In genomic region chr3R:29116167-29116725, dm6 we compare ENCODE assay signal across 5 fruit fly cellular contexts.
A peak's percentile ranks its signal among the peaks of the same experiment; 100 is the strongest.
TF ChIP-seq lines count a peak whose summit lies in the region.

Gene Atg14 (plus strand): TSS chr3R:29116391.

- no peak for TF ChIP-seq CTCF in whole organism, embryonic (GFP tag; optimal IDR thresholded peaks at IDR 0.05; lab: Kevin White, UChicago)

TF ChIP-seq in whole organism, adult, 20 proteins besides CTCF, POLR2A, EP300 and RAD21 (continues in another document):
- TF ChIP-seq CG11617 (GFP tag; optimal IDR thresholded peaks at IDR 0.05; lab: Kevin White, UChicago) (no peak), Hr96 (GFP tag; optimal IDR thresholded peaks at IDR 0.05; lab: Kevin White, UChicago) (peak; percentile 40), Crg-1 (GFP tag; optimal IDR thresholded peaks at IDR 0.05; lab: Kevin White, UChicago) (peak; percentile 40), ovo (GFP tag; optimal IDR thresholded peaks at IDR 0.05; lab: Kevin White, UChicago) (no peak), cnc (optimal IDR thresholded peaks at IDR 0.05; lab: Kevin White, UChicago) (no peak), tj (GFP tag; optimal IDR thresholded peaks at IDR 0.05; lab: Kevin White, UChicago) (no peak), bab1 (GFP tag; optimal IDR thresholded peaks at IDR 0.05; lab: Kevin White, UChicago) (peak; percentile 47), CG14711 (tag; optimal IDR thresholded peaks at IDR 0.05; lab: Kevin White, UChicago) (peak; percentile 34), CG12768 (GFP tag; optimal IDR thresholded peaks at IDR 0.05; lab: Kevin White, UChicago) (peak; percentile 44), CG7045 (GFP tag; optimal IDR thresholded peaks at IDR 0.05; lab: Kevin White, UChicago) (no peak), CG33017 (tag; optimal IDR thresholded peaks at IDR 0.05; lab: Kevin White, UChicago) (peak; percentile 12), CG1620 (GFP tag; optimal IDR thresholded peaks at IDR 0.05; lab: Kevin White, UChicago) (peak; percentile 12), toe (GFP tag; optimal IDR thresholded peaks at IDR 0.05; lab: Kevin White, UChicago) (no peak), cic (GFP tag; optimal IDR thresholded peaks at IDR 0.05; lab: Kevin White, UChicago) (peak; percentile 37), kay (GFP tag; lab: Kevin White, UChicago; ENCODE audit: borderline replicate concordance) (no peak), Clk (GFP tag; optimal IDR thresholded peaks at IDR 0.05; lab: Kevin White, UChicago) (no peak), CG5204 (GFP tag; optimal IDR thresholded peaks at IDR 0.05; lab: Kevin White, UChicago) (no peak), Mnt (GFP tag; optimal IDR thresholded peaks at IDR 0.05; lab: Kevin White, UChicago) (peak; percentile 58), CG7101 (tag; optimal IDR thresholded peaks at IDR 0.05; lab: Kevin White, UChicago) (peak; percentile 57)

TF ChIP-seq in whole organism, embryonic, 481 proteins besides CTCF, POLR2A, EP300 and RAD21 (continues in another document):
- TF ChIP-seq Rx (GFP tag; IDR thresholded peaks at IDR 0.05; lab: Robert Waterston, UW) (no peak), NC2β (GFP tag; optimal IDR thresholded peaks at IDR 0.05; lab: Kevin White, UChicago) (no peak), CG2678 (tag; optimal IDR thresholded peaks at IDR 0.05; lab: Kevin White, UChicago) (peak; percentile 19), CG10565 (GFP tag; optimal IDR thresholded peaks at IDR 0.05; lab: Kevin White, UChicago) (no peak), esg (GFP tag; conservative IDR thresholded peaks at IDR 0.05; lab: Robert Waterston, UW) (no peak), Hmr (GFP tag; optimal IDR thresholded peaks at IDR 0.05; lab: Kevin White, UChicago) (peak; percentile 30), CG10267 (tag; optimal IDR thresholded peaks at IDR 0.05; lab: Kevin White, UChicago) (peak; percentile 99), CG11247 (GFP tag; IDR thresholded peaks at IDR 0.05; lab: Robert Waterston, UW) (no peak), CG14050 (GFP tag; IDR thresholded peaks at IDR 0.05; lab: Robert Waterston, UW) (no peak), dan (GFP tag; IDR thresholded peaks at IDR 0.05; lab: Robert Waterston, UW) (no peak), kay (GFP tag; optimal IDR thresholded peaks at IDR 0.05; lab: Kevin White, UChicago) (no peak), gce (GFP tag; IDR thresholded peaks at IDR 0.05; lab: Robert Waterston, UW) (no peak), CG17361 (GFP tag; IDR thresholded peaks at IDR 0.05; lab: Robert Waterston, UW) (0 out of 3 replicates have a peak, but pooled peaks have one; percentile 16), CrebB (tag; optimal IDR thresholded peaks at IDR 0.05; lab: Kevin White, UChicago) (no peak), ftz-f1 (GFP tag; optimal IDR thresholded peaks at IDR 0.05; lab: Kevin White, UChicago) (no peak), eve (GFP tag; optimal IDR thresholded peaks at IDR 0.05; lab: Kevin White, UChicago) (no peak), CG8765 (GFP tag; IDR thresholded peaks at IDR 0.05; lab: Robert Waterston, UW) (no peak), CG14667 (GFP tag; IDR thresholded peaks at IDR 0.05; lab: Robert Waterston, UW) (no peak), CG10321 (GFP tag; IDR thresholded peaks at IDR 0.05; lab: Robert Waterston, UW) (no peak)

TF ChIP-seq in whole organism, prepupa, 60 proteins besides CTCF, POLR2A, EP300 and RAD21 (continues in another document):
- TF ChIP-seq fkh (GFP tag; optimal IDR thresholded peaks at IDR 0.05; lab: Kevin White, UChicago) (no peak), Gug (GFP tag; IDR thresholded peaks at IDR 0.05; lab: Robert Waterston, UW) (no peak), vri (GFP tag; optimal IDR thresholded peaks at IDR 0.05; lab: Kevin White, UChicago) (peak; percentile 25), CG6854 (GFP tag; optimal IDR thresholded peaks at IDR 0.05; lab: Kevin White, UChicago) (no peak), CG8319 (GFP tag; optimal IDR thresholded peaks at IDR 0.05; lab: Kevin White, UChicago) (no peak), esn (GFP tag; optimal IDR thresholded peaks at IDR 0.05; lab: Kevin White, UChicago) (peak; percentile 42), CG6276 (GFP tag; optimal IDR thresholded peaks at IDR 0.05; lab: Kevin White, UChicago) (no peak), CG1621 (tag; optimal IDR thresholded peaks at IDR 0.05; lab: Kevin White, UChicago) (no peak), Blimp-1 (GFP tag; optimal IDR thresholded peaks at IDR 0.05; lab: Kevin White, UChicago) (no peak), salr (GFP tag; optimal IDR thresholded peaks at IDR 0.05; lab: Kevin White, UChicago) (no peak), Sox14 (GFP tag; optimal IDR thresholded peaks at IDR 0.05; lab: Kevin White, UChicago) (peak; percentile 37), eg (GFP tag; IDR thresholded peaks at IDR 0.05; lab: Robert Waterston, UW) (no peak), pdm3 (GFP tag; optimal IDR thresholded peaks at IDR 0.05; lab: Kevin White, UChicago) (no peak), CG3919 (GFP tag; optimal IDR thresholded peaks at IDR 0.05; lab: Kevin White, UChicago) (no peak), topi (GFP tag; optimal IDR thresholded peaks at IDR 0.05; lab: Kevin White, UChicago) (peak; percentile 17), dac (GFP tag; optimal IDR thresholded peaks at IDR 0.05; lab: Kevin White, UChicago) (no peak), CG11294 (GFP tag; IDR thresholded peaks at IDR 0.05; lab: Robert Waterston, UW) (no peak), CG11762 (GFP tag; optimal IDR thresholded peaks at IDR 0.05; lab: Kevin White, UChicago; ENCODE audit: insufficient read depth) (no peak), CG32006 (GFP tag; optimal IDR thresholded peaks at IDR 0.05; lab: Kevin White, UChicago) (no peak), Eip78C (GFP tag; lab: Kevin White, UChicago) (peak; percentile 44), Ets21C (GFP tag; optimal IDR thresholded peaks at IDR 0.05; lab: Kevin White, UChicago) (no peak)

TF ChIP-seq in whole organism, pupa, 21 proteins besides CTCF, POLR2A, EP300 and RAD21:
- TF ChIP-seq Snoo (tag; optimal IDR thresholded peaks at IDR 0.05; lab: Kevin White, UChicago) = peak; percentile 2
- no peak for TF ChIP-seq CG12605 (GFP tag; IDR thresholded peaks at IDR 0.05; lab: Robert Waterston, UW)
- TF ChIP-seq EcR (GFP tag; optimal IDR thresholded peaks at IDR 0.05; lab: Kevin White, UChicago) = peak; percentile 6
TF ChIP-seq in whole organism, pupa: peak in this region for 2.

TF ChIP-seq in whole organism, wandering third instar larva, 38 proteins besides CTCF, POLR2A, EP300 and RAD21:
- TF ChIP-seq sage (GFP tag; optimal IDR thresholded peaks at IDR 0.05; lab: Kevin White, UChicago) (no peak), dmrt93B (GFP tag; optimal IDR thresholded peaks at IDR 0.05; lab: Kevin White, UChicago) (no peak), N (GFP tag; optimal IDR thresholded peaks at IDR 0.05; lab: Kevin White, UChicago) (no peak), Mio (GFP tag; optimal IDR thresholded peaks at IDR 0.05; lab: Kevin White, UChicago) (no peak), Abd-B (GFP tag; optimal IDR thresholded peaks at IDR 0.05; lab: Kevin White, UChicago) (no peak), rgr (GFP tag; optimal IDR thresholded peaks at IDR 0.05; lab: Kevin White, UChicago) (no peak), Sp1 (GFP tag; optimal IDR thresholded peaks at IDR 0.05; lab: Kevin White, UChicago) (no peak), woc (GFP tag; optimal IDR thresholded peaks at IDR 0.05; lab: Kevin White, UChicago) (no peak), dl (GFP tag; optimal IDR thresholded peaks at IDR 0.05; lab: Kevin White, UChicago; ENCODE audit: insufficient read depth in 1 of 2, partially characterized antibody in 2 of 2) (no peak), dsf (GFP tag; optimal IDR thresholded peaks at IDR 0.05; lab: Kevin White, UChicago; ENCODE audit: borderline replicate concordance) (no peak), Rel (GFP tag; optimal IDR thresholded peaks at IDR 0.05; lab: Kevin White, UChicago) (no peak), Rel (tag; optimal IDR thresholded peaks at IDR 0.05; lab: Kevin White, UChicago) (no peak), tai (GFP tag; optimal IDR thresholded peaks at IDR 0.05; lab: Kevin White, UChicago) (no peak), Hr78 (GFP tag; optimal IDR thresholded peaks at IDR 0.05; lab: Kevin White, UChicago) (no peak), CG32264 (GFP tag; optimal IDR thresholded peaks at IDR 0.05; lab: Kevin White, UChicago) (no peak), pan (optimal IDR thresholded peaks at IDR 0.05; lab: Kevin White, UChicago) (no peak), h (GFP tag; optimal IDR thresholded peaks at IDR 0.05; lab: Kevin White, UChicago) (peak; percentile 27), HLH106 (tag; optimal IDR thresholded peaks at IDR 0.05; lab: Kevin White, UChicago) (no peak), jim (GFP tag; optimal IDR thresholded peaks at IDR 0.05; lab: Kevin White, UChicago) (no peak), sv (GFP tag; optimal IDR thresholded peaks at IDR 0.05; lab: Kevin White, UChicago) (no peak), Hnf4 (GFP tag; optimal IDR thresholded peaks at IDR 0.05; lab: Kevin White, UChicago) (no peak), Dif (GFP tag; optimal IDR thresholded peaks at IDR 0.05; lab: Kevin White, UChicago; ENCODE audit: partially characterized antibody) (no peak), Jra (GFP tag; optimal IDR thresholded peaks at IDR 0.05; lab: Kevin White, UChicago) (no peak), Myc (optimal IDR thresholded peaks at IDR 0.05; lab: Kevin White, UChicago) (no peak), OdsH (GFP tag; optimal IDR thresholded peaks at IDR 0.05; lab: Kevin White, UChicago) (no peak), CG9705 (GFP tag; optimal IDR thresholded peaks at IDR 0.05; lab: Kevin White, UChicago) (no peak), ey (GFP tag; optimal IDR thresholded peaks at IDR 0.05; lab: Kevin White, UChicago) (no peak), Hr83 (GFP tag; optimal IDR thresholded peaks at IDR 0.05; lab: Kevin White, UChicago; ENCODE audit: poor library complexity, severe bottlenecking) (peak; percentile 1), GATAd (GFP tag; optimal IDR thresholded peaks at IDR 0.05; lab: Kevin White, UChicago) (no peak), Vsx2 (GFP tag; optimal IDR thresholded peaks at IDR 0.05; lab: Kevin White, UChicago; ENCODE audit: partially characterized antibody) (no peak), br (GFP tag; optimal IDR thresholded peaks at IDR 0.05; lab: Kevin White, UChicago) (peak; percentile 9), CrebA (GFP tag; optimal IDR thresholded peaks at IDR 0.05; lab: Kevin White, UChicago; ENCODE audit: borderline replicate concordance) (no peak), usp (GFP tag; optimal IDR thresholded peaks at IDR 0.05; lab: Kevin White, UChicago) (no peak), Dfd (GFP tag; optimal IDR thresholded peaks at IDR 0.05; lab: Kevin White, UChicago) (no peak), fru (GFP tag; optimal IDR thresholded peaks at IDR 0.05; lab: Kevin White, UChicago) (peak; percentile 37), brk (GFP tag; optimal IDR thresholded peaks at IDR 0.05; lab: Kevin White, UChicago) (no peak), lola (GFP tag; optimal IDR thresholded peaks at IDR 0.05; lab: Kevin White, UChicago) (no peak), foxo (GFP tag; optimal IDR thresholded peaks at IDR 0.05; lab: Kevin White, UChicago) (peak in 1 of 2 experiments; percentile 21), psq (GFP tag; optimal IDR thresholded peaks at IDR 0.05; lab: Kevin White, UChicago) (no peak)
